Worm (Caenorhabditis elegans) whole organism, mixed stage, embryonic: Measurements from ENCODE around the gene wrm-1.

Experiments
- bed-3 ChIP-seq: fragments of 200-800 bp; sonication (Bioruptor generic); optimal IDR thresholded peaks from 3 replicates; lab custom pipeline; 2018; ENCODE audit warnings: mild to moderate bottlenecking, missing genetic modification characterization, moderate library complexity, missing compliant biosample characterization
- blmp-1 ChIP-seq: fragments of 150-350 bp; optimal IDR thresholded peaks from 2 replicates; lab custom pipeline; 2014; ENCODE audit warnings: missing biosample characterization, missing genetic modification characterization
- ceh-39 ChIP-seq: fragments of 150-350 bp; optimal IDR thresholded peaks from 2 replicates; lab custom pipeline; 2014; ENCODE audit warnings: missing biosample characterization, missing genetic modification characterization
- ceh-43 ChIP-seq: fragments of 200-800 bp; sonication (Bioruptor generic); optimal IDR thresholded peaks from 2 replicates; lab custom pipeline; 2018; ENCODE audit warnings: mild to moderate bottlenecking, missing genetic modification characterization, moderate library complexity, missing compliant biosample characterization
- ces-1 ChIP-seq: fragments of 150-350 bp; optimal IDR thresholded peaks from 2 replicates; lab custom pipeline; 2014; ENCODE audit warnings: missing biosample characterization, missing genetic modification reagents, missing genetic modification characterization
- cnd-1 ChIP-seq: fragments of 200-800 bp; sonication (Bioruptor generic); optimal IDR thresholded peaks from 2 replicates; lab custom pipeline; 2018; ENCODE audit warnings: mild to moderate bottlenecking, missing genetic modification characterization, missing compliant biosample characterization
- drap-1 ChIP-seq: fragments of 200-800 bp; sonication (Bioruptor generic); optimal IDR thresholded peaks from 3 replicates; lab custom pipeline; 2018; ENCODE audit warnings: mild to moderate bottlenecking, missing genetic modification characterization, missing compliant biosample characterization
- elt-1 ChIP-seq: sonication (generic microtip); optimal IDR thresholded peaks from 2 replicates; lab custom pipeline; 2017; ENCODE audit warnings: missing genetic modification characterization, mild to moderate bottlenecking, missing compliant biosample characterization, antibody characterized with exemption, moderate library complexity, borderline replicate concordance; ENCODE audit not compliant: insufficient read depth
- elt-3 ChIP-seq: fragments of 150-350 bp; optimal IDR thresholded peaks from 2 replicates; lab custom pipeline; 2014; ENCODE audit warnings: missing biosample characterization, missing genetic modification characterization
- ham-2 ChIP-seq: fragments of 200-800 bp; sonication (Bioruptor generic); optimal IDR thresholded peaks from 2 replicates; lab custom pipeline; 2018; ENCODE audit warnings: mild to moderate bottlenecking, missing genetic modification characterization, missing compliant biosample characterization
- hlh-1 ChIP-seq: fragments of 150-350 bp; optimal IDR thresholded peaks from 2 replicates; lab custom pipeline; 2014; ENCODE audit warnings: missing biosample characterization, missing genetic modification reagents, missing genetic modification characterization
- lin-13 ChIP-seq: fragments of 150-350 bp; optimal IDR thresholded peaks from 2 replicates; lab custom pipeline; 2014; ENCODE audit warnings: missing biosample characterization, missing genetic modification characterization
- lin-32 ChIP-seq: fragments of 200-800 bp; sonication (Bioruptor generic); optimal IDR thresholded peaks from 2 replicates; lab custom pipeline; 2018; ENCODE audit warnings: mild to moderate bottlenecking, missing genetic modification characterization, missing compliant biosample characterization
- lsy-2 ChIP-seq: fragments of 150-350 bp; optimal IDR thresholded peaks from 2 replicates; lab custom pipeline; 2014; ENCODE audit warnings: missing biosample characterization, missing genetic modification characterization
- mab-5 ChIP-seq: fragments of 150-350 bp; optimal IDR thresholded peaks from 2 replicates; lab custom pipeline; 2014; ENCODE audit warnings: missing biosample characterization, missing genetic modification characterization
- mep-1 ChIP-seq: fragments of 150-350 bp; optimal IDR thresholded peaks from 2 replicates; lab custom pipeline; 2017; ENCODE audit warnings: missing biosample characterization, missing genetic modification reagents, missing genetic modification characterization, inconsistent platforms
- mls-2 ChIP-seq: sonication (generic microtip); optimal IDR thresholded peaks from 2 replicates; lab custom pipeline; 2016; ENCODE audit warnings: mild to moderate bottlenecking, missing genetic modification characterization, moderate library complexity, missing compliant biosample characterization
- nhr-12 ChIP-seq: fragments of 150-350 bp; optimal IDR thresholded peaks from 2 replicates; lab custom pipeline; 2014; ENCODE audit warnings: missing biosample characterization, missing genetic modification characterization
- nhr-2 ChIP-seq: fragments of 150-350 bp; optimal IDR thresholded peaks from 2 replicates; lab custom pipeline; 2014; ENCODE audit warnings: missing biosample characterization, missing genetic modification characterization
- nhr-237 ChIP-seq: fragments of 150-350 bp; optimal IDR thresholded peaks from 2 replicates; lab custom pipeline; 2014; ENCODE audit warnings: missing biosample characterization, missing genetic modification characterization
- nhr-28 ChIP-seq: fragments of 150-350 bp; optimal IDR thresholded peaks from 2 replicates; lab custom pipeline; 2014; ENCODE audit warnings: missing biosample characterization, missing genetic modification characterization
- nhr-76 ChIP-seq: sonication (generic microtip); optimal IDR thresholded peaks from 2 replicates; lab custom pipeline; 2017; ENCODE audit warnings: missing biosample characterization, missing genetic modification characterization
- pha-4 ChIP-seq: fragments of 150-350 bp; optimal IDR thresholded peaks from 2 replicates; lab custom pipeline; 2018; ENCODE audit warnings: missing biosample characterization, missing genetic modification reagents, missing genetic modification characterization
- sem-2 ChIP-seq: fragments of 200-800 bp; sonication (Bioruptor generic); optimal IDR thresholded peaks from 2 replicates; lab custom pipeline; 2018; ENCODE audit warnings: mild to moderate bottlenecking, missing genetic modification characterization, missing compliant biosample characterization
- snpc-4 ChIP-seq: fragments of 150-350 bp; optimal IDR thresholded peaks from 2 replicates; lab custom pipeline; 2014; ENCODE audit warnings: missing biosample characterization, missing genetic modification characterization
- sptf-1 ChIP-seq: sonication (generic microtip); optimal IDR thresholded peaks from 2 replicates; lab custom pipeline; 2017; ENCODE audit warnings: mild to moderate bottlenecking, missing genetic modification characterization, moderate library complexity, missing compliant biosample characterization
- tbx-8 ChIP-seq: fragments of 200-800 bp; sonication (Bioruptor generic); optimal IDR thresholded peaks from 2 replicates; lab custom pipeline; 2018; ENCODE audit warnings: mild to moderate bottlenecking, missing genetic modification characterization, moderate library complexity, missing compliant biosample characterization
- unc-120 ChIP-seq: sonication (generic microtip); optimal IDR thresholded peaks from 2 replicates; lab custom pipeline; 2017; ENCODE audit warnings: missing genetic modification characterization, missing compliant biosample characterization; ENCODE audit not compliant: poor library complexity, severe bottlenecking
- unc-62 ChIP-seq: fragments of 150-350 bp; optimal IDR thresholded peaks from 2 replicates; lab custom pipeline; 2014; ENCODE audit warnings: missing biosample characterization, missing genetic modification reagents, missing genetic modification characterization
- ztf-11 ChIP-seq: fragments of 150-350 bp; optimal IDR thresholded peaks from 2 replicates; lab custom pipeline; 2014; ENCODE audit warnings: missing biosample characterization, missing genetic modification characterization

wrm-1 gene

ce11 chrIII:5697266-5697665, 25.4 kb upstream of the wrm-1 start, which contains the start of gene B0336.7:
Gene B0336.7 (minus strand): TSS chrIII:5697366.
- TF ChIP-seq blmp-1 (tag; lab: Kevin White, UChicago) (no peak), unc-62 (GFP tag; lab: Kevin White, UChicago) (no peak), pha-4 (tag; lab: Kevin White, UChicago) (no peak), mls-2 (tag; lab: Kevin White, UChicago) (no peak), mep-1 (tag; lab: Kevin White, UChicago) (no peak)

- TF ChIP-seq ces-1 (GFP tag; lab: Kevin White, UChicago) (peak; percentile 34), hlh-1 (tag; lab: Kevin White, UChicago) (peak; percentile 34), mab-5 (tag; lab: Kevin White, UChicago) (no peak), mep-1 (tag; lab: Kevin White, UChicago) (peak; percentile 64), lsy-2 (tag; lab: Kevin White, UChicago) (peak; percentile 31), lin-13 (no peak)
Measured at ce11 chrIII:5697963-5698730, 24.5 kb upstream of the wrm-1 start, which contains the start of the genes lgg-3 and rgs-5. Gene lgg-3 (minus strand): TSS chrIII:5698013. Gene rgs-5 (plus strand): TSS chrIII:5698555.

ce11 chrIII:5701491-5701890, 21.2 kb upstream of the wrm-1 start:
- TF ChIP-seq nhr-2 (tag; lab: Kevin White, UChicago) (no peak), tbx-8 (GFP tag; lab: Kevin White, UChicago) (no peak), bed-3 (GFP tag; lab: Kevin White, UChicago) (no peak), nhr-76 (tag; lab: Kevin White, UChicago) (no peak), sptf-1 (no peak), ham-2 (GFP tag; lab: Kevin White, UChicago) (no peak), ces-1 (GFP tag; lab: Kevin White, UChicago) (no peak), elt-3 (tag; lab: Kevin White, UChicago) (no peak), blmp-1 (tag; lab: Kevin White, UChicago) (no peak), lsy-2 (tag; lab: Kevin White, UChicago) (no peak), nhr-12 (tag; lab: Kevin White, UChicago) (no peak), nhr-237 (tag; lab: Kevin White, UChicago) (no peak)

- TF ChIP-seq nhr-2 (tag; lab: Kevin White, UChicago) (no peak), mep-1 (tag; lab: Kevin White, UChicago) (no peak), ceh-43 (GFP tag; lab: Kevin White, UChicago) (no peak), pha-4 (tag; lab: Kevin White, UChicago) (no peak), elt-1 (no peak), sptf-1 (no peak)
- TF ChIP-seq, all 35 proteins: peak for 0
Measured at ce11 chrIII:5705228-5705888, 17.3 kb upstream of the wrm-1 start, which contains the start of gene swp-1. Gene swp-1 (minus strand): TSS chrIII:5705525.

ce11 chrIII:5706077-5706627, 16.5 kb upstream of the wrm-1 start, which contains the start of gene rpl-23:
Gene rpl-23 (minus strand): TSS chrIII:5706127.
- TF ChIP-seq lin-32 (GFP tag; lab: Kevin White, UChicago) (no peak), cnd-1 (tag; lab: Kevin White, UChicago) (no peak), pha-4 (tag; lab: Kevin White, UChicago) (peak; percentile 93), nhr-237 (tag; lab: Kevin White, UChicago) (peak; percentile 94), elt-1 (no peak), blmp-1 (tag; lab: Kevin White, UChicago) (no peak), mls-2 (tag; lab: Kevin White, UChicago) (peak; percentile 33), lsy-2 (tag; lab: Kevin White, UChicago) (peak; percentile 89), sem-2 (no peak), unc-62 (GFP tag; lab: Kevin White, UChicago) (peak; percentile 66), drap-1 (GFP tag; lab: Kevin White, UChicago) (no peak), elt-3 (tag; lab: Kevin White, UChicago) (peak; percentile 12), bed-3 (GFP tag; lab: Kevin White, UChicago) (no peak), unc-120 (tag; lab: Kevin White, UChicago) (peak; percentile 92), sptf-1 (peak; percentile 62), ceh-39 (tag; lab: Kevin White, UChicago) (peak; percentile 97), mab-5 (tag; lab: Kevin White, UChicago) (peak; percentile 85), hlh-1 (tag; lab: Kevin White, UChicago) (peak; percentile 90), snpc-4 (tag; lab: Kevin White, UChicago) (no peak), ces-1 (GFP tag; lab: Kevin White, UChicago) (peak; percentile 90), lin-13 (peak; percentile 92), nhr-28 (tag; lab: Kevin White, UChicago) (no peak), mep-1 (tag; lab: Kevin White, UChicago) (peak; percentile 98), ztf-11 (tag; lab: Kevin White, UChicago) (peak; percentile 37)
